Worm (Caenorhabditis elegans) whole organism, L4 larva: ENCODE results near the gene T01H3.5.

Experiments
- D1046.2 ChIP-seq: fragments of 200-800 bp; sonication (Bioruptor generic); IDR thresholded peaks from 2 replicates; pipeline ENCODE4 v1.3.6; 2022; ENCODE audit warnings: missing genetic modification characterization, missing compliant biosample characterization
- F49E8.2 ChIP-seq: sonication (generic microtip); optimal IDR thresholded peaks from 2 replicates; lab custom pipeline; 2016; ENCODE audit warnings: missing compliant biosample characterization, mild to moderate bottlenecking, missing genetic modification characterization, borderline replicate concordance
- R02D3.7 ChIP-seq: fragments of 150-350 bp; sonication (generic microtip); optimal IDR thresholded peaks from 3 replicates; lab custom pipeline; 2014; ENCODE audit warnings: missing biosample characterization, missing genetic modification characterization
- T20F7.1 ChIP-seq: fragments of 200-800 bp; sonication (Bioruptor generic); optimal IDR thresholded peaks from 2 replicates; lab custom pipeline; 2018; ENCODE audit warnings: mild to moderate bottlenecking, missing genetic modification characterization, missing compliant biosample characterization
- Y105C5A.15 ChIP-seq: fragments of 200-800 bp; sonication (Bioruptor generic); IDR thresholded peaks from 2 replicates; pipeline ENCODE4 v1.3.6; 2022; ENCODE audit warnings: missing genetic modification characterization, missing compliant biosample characterization
- ZK546.5 ChIP-seq, 2 experiments: sonication (generic microtip); optimal IDR thresholded peaks; 2 replicates each; lab custom pipeline; 2017; ENCODE audit warnings: missing biosample characterization in 2 of 2, missing genetic modification characterization in 2 of 2
- aha-1 ChIP-seq: fragments of 150-350 bp; peaks from one replicate; lab custom pipeline; 2014; ENCODE audit warnings: missing biosample characterization, missing genetic modification characterization
- ama-1 ChIP-seq: fragments of 150-350 bp; optimal IDR thresholded peaks from 2 replicates; lab custom pipeline; 2014; ENCODE audit warnings: inconsistent platforms, mixed read lengths
- arid-1 ChIP-seq: fragments of 200-800 bp; sonication (Bioruptor generic); conservative IDR thresholded peaks from 2 replicates; pipeline ENCODE4 v1.3.6; 2022; ENCODE audit warnings: missing genetic modification reagents, missing genetic modification characterization, missing compliant biosample characterization
- attf-4 ChIP-seq: sonication (generic microtip); optimal IDR thresholded peaks from 3 replicates; lab custom pipeline; 2017; ENCODE audit warnings: missing biosample characterization, missing genetic modification characterization
- dmd-8 ChIP-seq: fragments of 200-800 bp; sonication (Bioruptor generic); IDR thresholded peaks from 2 replicates; pipeline ENCODE4 v1.3.6; 2022; ENCODE audit warnings: missing genetic modification characterization, missing compliant biosample characterization
- duxl-1 ChIP-seq: sonication (generic microtip); optimal IDR thresholded peaks from 2 replicates; lab custom pipeline; 2016; ENCODE audit warnings: mild to moderate bottlenecking, missing genetic modification characterization, moderate library complexity, missing compliant biosample characterization; ENCODE audit not compliant: poor library complexity
- fkh-10 ChIP-seq: fragments of 150-350 bp; optimal IDR thresholded peaks from 2 replicates; lab custom pipeline; 2014; ENCODE audit warnings: missing biosample characterization, missing genetic modification reagents, missing genetic modification characterization
- hlh-30 ChIP-seq: sonication (generic microtip); optimal IDR thresholded peaks from 2 replicates; lab custom pipeline; 2017; ENCODE audit warnings: antibody characterized with exemption, mild to moderate bottlenecking, missing genetic modification characterization, missing compliant biosample characterization; ENCODE audit not compliant: insufficient read depth
- lin-13 ChIP-seq: fragments of 150-350 bp; optimal IDR thresholded peaks from 2 replicates; lab custom pipeline; 2014; ENCODE audit warnings: missing biosample characterization, missing genetic modification reagents, missing genetic modification characterization
- lin-29 ChIP-seq: fragments of 200-800 bp; sonication (Bioruptor generic); IDR thresholded peaks from 2 replicates; pipeline ENCODE4 v1.3.6; 2022; ENCODE audit warnings: missing genetic modification reagents, missing genetic modification characterization, missing compliant biosample characterization
- lin-38 ChIP-seq: fragments of 200-800 bp; sonication (Bioruptor generic); IDR thresholded peaks from 2 replicates; pipeline ENCODE4 v1.3.6; 2022; ENCODE audit warnings: missing genetic modification reagents, missing genetic modification characterization, missing compliant biosample characterization
- lir-3 ChIP-seq: sonication (generic microtip); optimal IDR thresholded peaks from 2 replicates; lab custom pipeline; 2016; ENCODE audit warnings: mild to moderate bottlenecking, missing genetic modification characterization, missing compliant biosample characterization
- lsy-2 ChIP-seq, 2 experiments: fragments of 150-350 bp in 1 of 2; sonication (generic microtip) in 1 of 2; optimal IDR thresholded peaks; 2 replicates each; lab custom pipeline; 2014 to 2017; ENCODE audit warnings: missing biosample characterization in 2 of 2, missing genetic modification characterization in 2 of 2
- madf-9 ChIP-seq: fragments of 200-800 bp; sonication (Bioruptor generic); conservative IDR thresholded peaks from 2 replicates; pipeline ENCODE4 v1.3.6; 2022; ENCODE audit warnings: missing genetic modification reagents, missing genetic modification characterization, missing compliant biosample characterization
- mxl-2 ChIP-seq: fragments of 200-800 bp; sonication (Bioruptor generic); conservative IDR thresholded peaks from 2 replicates; pipeline ENCODE4 v1.3.6; 2022; ENCODE audit warnings: missing genetic modification reagents, missing genetic modification characterization, missing compliant biosample characterization
- nhr-25 ChIP-seq: sonication (generic microtip); optimal IDR thresholded peaks from 2 replicates; lab custom pipeline; 2017; ENCODE audit warnings: missing genetic modification characterization, mild to moderate bottlenecking, missing compliant biosample characterization, antibody characterized with exemption, moderate library complexity, borderline replicate concordance; ENCODE audit not compliant: insufficient read depth
- nhr-48 ChIP-seq: sonication (generic microtip); optimal IDR thresholded peaks from 2 replicates; lab custom pipeline; 2016; ENCODE audit warnings: mild to moderate bottlenecking, missing genetic modification characterization, missing compliant biosample characterization
- snpc-4 ChIP-seq: fragments of 150-350 bp; optimal IDR thresholded peaks from 2 replicates; lab custom pipeline; 2014; ENCODE audit warnings: missing biosample characterization, missing genetic modification characterization
- tag-97 ChIP-seq: fragments of 200-800 bp; sonication (Bioruptor generic); IDR thresholded peaks from 2 replicates; pipeline ENCODE4 v1.3.6; 2022; ENCODE audit warnings: missing genetic modification characterization, missing compliant biosample characterization
- unc-130 ChIP-seq: sonication (generic microtip); optimal IDR thresholded peaks from 2 replicates; lab custom pipeline; 2016; ENCODE audit warnings: missing genetic modification reagents, missing genetic modification characterization, missing compliant biosample characterization
- unc-62 ChIP-seq, 3 experiments: fragments of 150-350 bp in 1 of 3; sonication (generic microtip); optimal IDR thresholded peaks in 2 of 3; peaks in 1 of 3; 1 replicate in 1 of 3; 2 replicates in 2 of 3; lab custom pipeline; 2014 to 2017; ENCODE audit warnings: missing biosample characterization in 3 of 3, missing genetic modification characterization in 3 of 3, missing genetic modification reagents in 3 of 3, missing genotype in 1 of 3
- zag-1 ChIP-seq: fragments of 150-350 bp; optimal IDR thresholded peaks from 2 replicates; lab custom pipeline; 2014; ENCODE audit warnings: missing biosample characterization, missing genetic modification characterization
- zfp-2 ChIP-seq: sonication (generic microtip); optimal IDR thresholded peaks from 2 replicates; lab custom pipeline; 2016; ENCODE audit warnings: mild to moderate bottlenecking, missing genetic modification characterization, missing compliant biosample characterization
- zfp-3 ChIP-seq: fragments of 200-800 bp; sonication (Bioruptor generic); conservative IDR thresholded peaks from 2 replicates; pipeline ENCODE4 v1.3.6; 2022; ENCODE audit warnings: missing genetic modification reagents, missing genetic modification characterization, missing compliant biosample characterization

Gene T01H3.5

DNA sequence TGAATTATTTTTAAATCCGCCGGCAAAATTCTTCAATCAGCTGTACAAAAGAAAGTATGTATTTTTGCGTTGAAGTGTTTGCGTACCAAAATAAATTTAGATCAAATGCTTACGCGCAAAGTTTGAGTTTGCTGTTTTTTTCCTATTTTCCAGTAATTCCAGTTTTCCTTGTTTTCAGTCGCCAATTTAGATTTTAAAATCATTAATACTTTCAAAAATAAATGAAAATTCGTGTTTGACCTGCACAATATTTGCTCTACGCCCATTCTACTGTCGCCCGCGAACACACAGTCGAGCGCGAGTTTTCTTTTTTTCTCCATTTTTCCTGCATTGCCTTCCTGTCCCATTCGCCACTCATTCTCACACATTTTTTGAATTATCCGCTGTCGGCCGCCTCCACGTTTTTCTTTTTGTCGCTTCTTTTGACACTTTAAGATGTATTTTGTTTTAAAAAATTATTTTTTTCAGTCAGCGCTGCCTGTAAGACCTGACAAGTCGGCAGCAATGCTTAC is 13.4 kb downstream of the T01H3.5 start, which contains the start of gene ptc-1:
TSS of gene ptc-1 (plus strand) at position 462 of the 512 bp plus-strand sequence.
- TF ChIP-seq T20F7.1 (GFP tag; lab: Kevin White, UChicago), result no peak
- peak; percentile 25 for TF ChIP-seq unc-130
- TF ChIP-seq lin-13 (GFP tag; lab: Kevin White, UChicago), result no peak
- TF ChIP-seq ZK546.5 (tag; optimal IDR thresholded peaks at IDR 0.05; lab: Kevin White, UChicago), result no peak
- TF ChIP-seq nhr-48 (tag; lab: Kevin White, UChicago), result no peak

DNA sequence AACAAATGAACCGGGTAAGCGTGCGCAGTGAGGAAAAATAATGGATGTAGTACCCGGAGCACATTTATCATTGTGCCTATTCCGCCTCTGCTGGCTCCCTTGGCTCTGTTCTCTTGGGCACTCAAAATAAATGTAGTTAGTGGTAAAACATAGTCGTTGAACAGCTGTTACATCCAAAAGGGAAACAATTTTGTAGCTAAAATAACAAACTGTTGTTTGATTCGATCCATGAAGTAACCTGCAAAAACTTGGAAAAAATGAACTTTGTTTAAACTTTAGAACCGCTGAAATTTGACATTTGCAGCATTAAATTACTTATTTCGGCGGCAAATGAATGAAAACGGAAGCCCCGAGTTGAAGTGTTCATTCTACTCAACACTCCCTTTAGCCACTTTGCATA is 14.2 kb downstream of the T01H3.5 start:
- TF ChIP-seq snpc-4 (no peak), zag-1 (no peak), lir-3 (tag; lab: Kevin White, UChicago) (no peak), lin-29 (GFP tag; lab: Robert Waterston, UW) (no peak), nhr-25 (tag; lab: Kevin White, UChicago) (no peak), aha-1 (tag; lab: Kevin White, UChicago) (peak; percentile 78), Y105C5A.15 (GFP tag; lab: Robert Waterston, UW) (no peak), unc-62 (GFP tag; optimal IDR thresholded peaks at IDR 0.05 in 1 of 2; lab: Kevin White, UChicago) (peak in 1 of 2 experiments; percentile 68), unc-62 (tag; optimal IDR thresholded peaks at IDR 0.05; lab: Kevin White, UChicago) (no peak)
- TF ChIP-seq, all 104 proteins: peak for 2

DNA sequence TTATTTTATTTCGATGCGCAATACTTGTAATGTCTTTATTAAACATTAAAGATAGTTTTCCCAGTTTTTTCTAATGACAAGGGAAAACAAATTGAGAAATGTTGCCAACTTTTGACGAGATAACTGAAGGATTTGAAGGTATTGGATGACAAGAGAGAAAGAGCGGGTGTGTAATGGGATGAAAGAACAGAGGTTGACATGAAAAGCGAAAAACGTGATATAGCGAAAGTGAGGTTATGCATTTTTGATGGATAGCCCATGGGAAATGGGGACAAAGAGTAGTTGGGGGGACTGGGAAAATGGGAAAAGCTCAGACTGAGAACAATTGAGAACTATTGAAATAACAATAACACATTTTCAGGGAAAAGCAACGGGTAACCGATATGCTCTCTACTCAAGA is 15.8 kb downstream of the T01H3.5 start:
- TF ChIP-seq madf-9 (0 out of 2 replicates have a peak, but pooled peaks have one; percentile 36), fkh-10 (GFP tag; lab: Kevin White, UChicago) (no peak), R02D3.7 (tag; lab: Kevin White, UChicago) (no peak), lsy-2 (tag; optimal IDR thresholded peaks at IDR 0.05; lab: Kevin White, UChicago) (peak in 1 of 2 experiments; percentile 0), T20F7.1 (GFP tag; lab: Kevin White, UChicago) (peak; percentile 1), unc-62 (GFP tag; optimal IDR thresholded peaks at IDR 0.05 in 1 of 2; lab: Kevin White, UChicago) (peak in 1 of 2 experiments; percentile 98), unc-62 (tag; optimal IDR thresholded peaks at IDR 0.05; lab: Kevin White, UChicago) (no peak), hlh-30 (tag; lab: Kevin White, UChicago) (peak; percentile 19), zfp-2 (tag; lab: Kevin White, UChicago) (no peak), mxl-2 (GFP tag; lab: Robert Waterston, UW) (no peak)

DNA sequence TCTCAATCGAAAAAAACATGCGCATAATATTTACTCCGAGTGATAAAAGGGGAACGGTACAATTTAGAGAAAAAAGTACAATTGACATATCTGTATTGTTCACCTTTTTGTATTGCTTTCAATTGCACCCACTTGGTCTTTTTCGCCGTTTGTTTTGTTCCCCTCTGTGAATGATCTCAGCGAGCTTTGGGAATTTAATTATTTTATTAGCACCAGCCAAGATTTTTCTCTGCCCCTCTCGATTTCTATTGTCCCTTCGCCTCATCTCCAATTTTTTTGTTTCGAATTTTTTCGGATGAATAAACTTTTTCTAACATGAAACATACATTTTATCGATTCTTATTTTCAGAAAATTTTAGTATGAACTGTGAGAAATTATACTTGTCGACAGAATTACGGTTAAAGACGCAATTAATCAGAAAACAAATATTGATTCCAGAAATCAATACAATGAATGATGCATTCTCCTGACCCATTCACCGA is 20.8 kb downstream of the T01H3.5 start, which contains the start of gene rev-1:
TSS of gene rev-1 (plus strand) at position 433 of the 483 bp plus-strand sequence.
- TF ChIP-seq arid-1 (GFP tag; lab: Robert Waterston, UW) (0 out of 2 replicates have a peak, but pooled peaks have one; percentile 45), D1046.2 (no peak), F49E8.2 (no peak), ama-1 (lab: Kevin White, UChicago) (peak; percentile 8), unc-62 (GFP tag; optimal IDR thresholded peaks at IDR 0.05 in 1 of 2; lab: Kevin White, UChicago) (peak in 1 of 2 experiments; percentile 61), unc-62 (tag; optimal IDR thresholded peaks at IDR 0.05; lab: Kevin White, UChicago) (no peak), duxl-1 (no peak), lin-38 (0 out of 2 replicates have a peak, but pooled peaks have one; percentile 32)

DNA sequence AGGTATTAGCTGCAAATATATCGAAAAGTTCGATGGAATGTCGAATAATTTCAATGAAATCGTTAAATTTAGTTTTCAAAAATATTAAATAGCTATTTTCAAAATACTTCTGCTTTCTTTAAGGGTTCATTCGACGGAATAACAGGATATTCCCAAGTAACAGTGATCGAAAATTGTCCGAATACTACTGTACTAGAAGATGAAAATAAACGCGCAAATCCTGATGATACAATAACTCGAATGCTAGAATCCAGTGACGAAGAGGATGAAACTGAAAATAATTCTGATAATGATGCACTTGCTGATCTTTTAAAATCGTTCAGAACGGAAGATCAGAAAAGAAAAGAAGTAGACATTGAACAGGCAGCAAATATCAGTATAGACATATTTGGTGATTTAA is 21.3 kb downstream of the T01H3.5 start:
- TF ChIP-seq attf-4 (no peak), aha-1 (tag; lab: Kevin White, UChicago) (peak; percentile 92), zfp-3 (no peak)
- TF ChIP-seq, all 104 proteins: peak for 1

DNA sequence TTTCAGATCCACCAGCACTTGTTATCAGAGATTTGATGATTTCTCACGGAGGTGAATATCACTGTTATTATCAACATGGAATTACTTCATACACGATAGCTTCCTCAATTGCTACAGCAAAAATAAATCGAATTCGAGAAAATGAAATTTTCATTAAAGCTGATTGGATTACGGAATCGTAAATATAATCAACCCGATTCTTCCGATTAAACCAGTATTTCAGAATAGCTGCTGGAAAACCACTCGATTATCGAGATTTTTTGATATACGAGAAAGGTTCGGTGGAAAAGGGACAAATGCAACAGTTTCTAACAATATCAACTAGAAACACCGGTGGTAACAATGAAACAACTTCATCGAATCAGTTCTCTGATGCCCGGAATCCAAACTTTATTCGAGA is 22.6 kb downstream of the T01H3.5 start:
- TF ChIP-seq F49E8.2 (no peak), lir-3 (tag; lab: Kevin White, UChicago) (no peak), duxl-1 (no peak), tag-97 (GFP tag; lab: Robert Waterston, UW) (no peak), lin-38 (no peak), dmd-8 (GFP tag; lab: Robert Waterston, UW) (no peak)
